Worm (Caenorhabditis elegans) whole organism, young adult: ENCODE measurements around the gene rnp-4.

Source experiments
- akir-1 ChIP-seq: fragments of 200-800 bp; sonication (Bioruptor generic); optimal IDR thresholded peaks from 2 replicates; lab custom pipeline; 2018; ENCODE audit warnings: mild to moderate bottlenecking, missing genetic modification characterization, moderate library complexity, missing compliant biosample characterization
- athp-1 ChIP-seq: sonication (generic microtip); optimal IDR thresholded peaks from 2 replicates; lab custom pipeline; 2017; ENCODE audit warnings: mild to moderate bottlenecking, missing genetic modification characterization, missing compliant biosample characterization
- ceh-79 ChIP-seq: sonication (generic microtip); optimal IDR thresholded peaks from 2 replicates; lab custom pipeline; 2017; ENCODE audit warnings: mild to moderate bottlenecking, missing genetic modification characterization, missing compliant biosample characterization
- dpl-1 ChIP-seq: fragments of 150-350 bp; optimal IDR thresholded peaks from 2 replicates; lab custom pipeline; 2014; ENCODE audit warnings: missing biosample characterization, missing genetic modification reagents, missing genetic modification characterization
- egl-18 ChIP-seq: fragments of 200-800 bp; sonication (Bioruptor generic); IDR thresholded peaks from 2 replicates; pipeline ENCODE4 v1.3.6; 2022; ENCODE audit warnings: missing genetic modification reagents, missing genetic modification characterization, missing compliant biosample characterization
- ekl-4 ChIP-seq: fragments of 200-800 bp; sonication (Bioruptor generic); IDR thresholded peaks from 2 replicates; pipeline ENCODE4 v1.3.6; 2022; ENCODE audit warnings: missing genetic modification reagents, missing genetic modification characterization, missing compliant biosample characterization
- ets-4 ChIP-seq: fragments of 200-800 bp; sonication (Bioruptor generic); optimal IDR thresholded peaks from 2 replicates; lab custom pipeline; 2018; ENCODE audit warnings: mild to moderate bottlenecking, missing genetic modification characterization, missing compliant biosample characterization
- hrde-1 ChIP-seq: sonication (generic microtip); optimal IDR thresholded peaks from 2 replicates; lab custom pipeline; 2016; ENCODE audit warnings: missing genetic modification characterization, mild to moderate bottlenecking, missing compliant biosample characterization, moderate library complexity, missing genotype, missing genetic modification reagents, borderline replicate concordance
- lin-40 ChIP-seq: sonication (generic microtip); optimal IDR thresholded peaks from 2 replicates; lab custom pipeline; 2016; ENCODE audit warnings: missing genetic modification characterization, mild to moderate bottlenecking, missing compliant biosample characterization, missing genotype, missing genetic modification reagents
- tbp1 ChIP-seq: fragments of 200-800 bp; sonication (Bioruptor generic); optimal IDR thresholded peaks from 2 replicates; lab custom pipeline; 2018; ENCODE audit warnings: mild to moderate bottlenecking, missing genetic modification characterization, missing compliant biosample characterization
- unc-62 ChIP-seq: fragments of 150-350 bp; optimal IDR thresholded peaks from 2 replicates; lab custom pipeline; 2014; ENCODE audit warnings: missing biosample characterization, missing genetic modification reagents, missing genetic modification characterization
- zim-3 ChIP-seq: sonication (generic microtip); optimal IDR thresholded peaks from 2 replicates; lab custom pipeline; 2017; ENCODE audit warnings: mild to moderate bottlenecking, missing genetic modification characterization, moderate library complexity, missing compliant biosample characterization
- ztf-6 ChIP-seq: fragments of 200-800 bp; sonication (Bioruptor generic); IDR thresholded peaks from 2 replicates; pipeline ENCODE4 v1.3.6; 2022; ENCODE audit warnings: missing genetic modification reagents, missing genetic modification characterization, missing compliant biosample characterization

ce11 chrIII:4450773-4451423 lies 44.8 kb downstream of the rnp-4 start:
- TF ChIP-seq hrde-1 (tag; lab: Kevin White, UChicago), result no peak
- no peak for TF ChIP-seq dpl-1 (GFP tag; lab: Kevin White, UChicago)
- TF ChIP-seq ekl-4, result no peak
- TF ChIP-seq zim-3 (tag; lab: Kevin White, UChicago), result no peak
- no peak for TF ChIP-seq ztf-6 (GFP tag; lab: Robert Waterston, UW)
- TF ChIP-seq ets-4 (GFP tag; lab: Kevin White, UChicago), result no peak
- no peak for TF ChIP-seq tbp1 (GFP tag; lab: Kevin White, UChicago)
- TF ChIP-seq athp-1 (tag; lab: Kevin White, UChicago), result no peak
- TF ChIP-seq akir-1 (GFP tag; lab: Kevin White, UChicago), result no peak
- TF ChIP-seq egl-18 (GFP tag; lab: Robert Waterston, UW), result no peak
- no peak for TF ChIP-seq unc-62 (GFP tag; lab: Kevin White, UChicago)
- TF ChIP-seq ceh-79 (tag; lab: Kevin White, UChicago), result no peak
- no peak for TF ChIP-seq lin-40 (tag; lab: Kevin White, UChicago)
